Worm (Caenorhabditis elegans): ENCODE results near the gene lec-9.

DNA sequence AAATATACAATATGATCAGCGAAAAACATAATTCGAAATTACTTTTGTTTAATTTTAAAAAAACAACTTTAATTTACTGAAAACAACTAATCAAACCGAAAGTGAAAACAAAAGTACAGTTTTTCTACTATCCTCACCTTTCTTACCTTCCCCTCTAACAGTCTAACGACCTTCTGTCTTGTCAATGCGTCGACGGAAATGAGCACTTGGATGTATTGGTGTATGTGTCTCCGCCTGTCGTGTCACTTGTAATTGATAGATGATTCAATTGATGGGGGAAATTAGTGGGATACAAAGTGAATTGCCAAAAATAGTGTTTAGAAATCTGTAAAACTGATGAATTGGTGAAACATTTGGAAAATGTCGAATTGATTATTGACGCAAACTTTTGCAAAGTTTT lies 36.9 kb upstream of the lec-9 start, which contains the start of gene F31A3.5:
- TF ChIP-seq ztf-29 (GFP tag; IDR thresholded peaks at IDR 0.05) (no peak), klf-2 (GFP tag; conservative IDR thresholded peaks at IDR 0.05) (no peak)
